Fruit fly (Drosophila melanogaster): Measurements from ENCODE around the gene U2af38.

The U2af38 gene

dm6 chr2L:277122-277671 is 17.3 kb downstream of the U2af38 start, which contains the start of gene smo (continued):
- no peak for TF ChIP-seq tap (tag; optimal IDR thresholded peaks at IDR 0.05)
- TF ChIP-seq pum (GFP tag; optimal IDR thresholded peaks at IDR 0.05): peak; percentile 42
- no peak for TF ChIP-seq crc (GFP tag; optimal IDR thresholded peaks at IDR 0.05)
- TF ChIP-seq CG10321 (GFP tag; IDR thresholded peaks at IDR 0.05): no peak
- TF ChIP-seq Lim3 (GFP tag; IDR thresholded peaks at IDR 0.05): no peak
- peak; percentile 22 for TF ChIP-seq Camta (GFP tag; optimal IDR thresholded peaks at IDR 0.05)
- peak; percentile 42 for TF ChIP-seq repo (GFP tag; optimal IDR thresholded peaks at IDR 0.05)
- TF ChIP-seq CG13424 (tag; optimal IDR thresholded peaks at IDR 0.05): peak; percentile 4
- no peak for TF ChIP-seq CG11093 (GFP tag; IDR thresholded peaks at IDR 0.05)
- TF ChIP-seq CG6272 (GFP tag; IDR thresholded peaks at IDR 0.05): no peak
- TF ChIP-seq bigmax (GFP tag; optimal IDR thresholded peaks at IDR 0.05): no peak
- TF ChIP-seq zen (tag; optimal IDR thresholded peaks at IDR 0.05): peak; percentile 23
- no peak for TF ChIP-seq gce (GFP tag; IDR thresholded peaks at IDR 0.05)
- TF ChIP-seq CG17802 (tag; optimal IDR thresholded peaks at IDR 0.05): no peak
- peak; percentile 75 for TF ChIP-seq CG14860 (GFP tag; IDR thresholded peaks at IDR 0.05; ENCODE audit: partially characterized antibody)
- TF ChIP-seq HLH54F (GFP tag; optimal IDR thresholded peaks at IDR 0.05): peak; percentile 65
- no peak for TF ChIP-seq dimm (GFP tag; IDR thresholded peaks at IDR 0.05)
- TF ChIP-seq HLH3B (GFP tag; IDR thresholded peaks at IDR 0.05): no peak
- TF ChIP-seq org-1 (GFP tag; optimal IDR thresholded peaks at IDR 0.05): no peak
- peak; percentile 9; the same call in 1 of the 4 replicates for TF ChIP-seq Gug (GFP tag; IDR thresholded peaks at IDR 0.05)
- TF ChIP-seq Blimp-1 (GFP tag; optimal IDR thresholded peaks at IDR 0.05): no peak
- no peak; the same call in 1 of the 2 replicates for TF ChIP-seq CG17612 (GFP tag; IDR thresholded peaks at IDR 0.05)
- no peak for TF ChIP-seq CG10462 (GFP tag; optimal IDR thresholded peaks at IDR 0.05)
- TF ChIP-seq Xbp1 (GFP tag; optimal IDR thresholded peaks at IDR 0.05): peak; percentile 56
- TF ChIP-seq Adf1 (GFP tag; IDR thresholded peaks at IDR 0.05): no peak
- TF ChIP-seq CG2678 (tag; optimal IDR thresholded peaks at IDR 0.05): no peak
- TF ChIP-seq pho (GFP tag; optimal IDR thresholded peaks at IDR 0.05): no peak
- TF ChIP-seq CG8359 (GFP tag; optimal IDR thresholded peaks at IDR 0.05; ENCODE audit: borderline replicate concordance): no peak
- TF ChIP-seq pb (GFP tag; optimal IDR thresholded peaks at IDR 0.05): no peak
- peak; percentile 56 for TF ChIP-seq row (GFP tag; IDR thresholded peaks at IDR 0.05)
- no peak for TF ChIP-seq CG4730 (GFP tag; IDR thresholded peaks at IDR 0.05)
- TF ChIP-seq Dll (GFP tag; IDR thresholded peaks at IDR 0.05; ENCODE audit: partially characterized antibody): peak; percentile 86
- no peak for TF ChIP-seq ham (GFP tag; IDR thresholded peaks at IDR 0.05)
- peak; percentile 51 for TF ChIP-seq CG17829 (tag; optimal IDR thresholded peaks at IDR 0.05)
- no peak for TF ChIP-seq CG6683 (GFP tag; optimal IDR thresholded peaks at IDR 0.05)
- peak; percentile 11 for TF ChIP-seq CrebB (tag; optimal IDR thresholded peaks at IDR 0.05)
- no peak for TF ChIP-seq H15 (GFP tag; IDR thresholded peaks at IDR 0.05)
- peak; percentile 29 for TF ChIP-seq Chrac-16 (GFP tag; optimal IDR thresholded peaks at IDR 0.05)
- TF ChIP-seq CG6254 (GFP tag; optimal IDR thresholded peaks at IDR 0.05): no peak
- no peak for TF ChIP-seq mirr (GFP tag; optimal IDR thresholded peaks at IDR 0.05)
- TF ChIP-seq CG10431 (GFP tag; optimal IDR thresholded peaks at IDR 0.05): no peak
- TF ChIP-seq Hr78 (GFP tag; optimal IDR thresholded peaks at IDR 0.05): no peak
- TF ChIP-seq ap (GFP tag; IDR thresholded peaks at IDR 0.05): no peak
- no peak for TF ChIP-seq TFAM (GFP tag; optimal IDR thresholded peaks at IDR 0.05)
- peak; percentile 14 for TF ChIP-seq nerfin-1 (tag; optimal IDR thresholded peaks at IDR 0.05)
- TF ChIP-seq Oaz (GFP tag; IDR thresholded peaks at IDR 0.05): no peak
- TF ChIP-seq MESR4 (GFP tag; optimal IDR thresholded peaks at IDR 0.05): peak; percentile 67
- no peak for TF ChIP-seq Kr (GFP tag; optimal IDR thresholded peaks at IDR 0.05)
- TF ChIP-seq klu (GFP tag; IDR thresholded peaks at IDR 0.05): no peak
- no peak for TF ChIP-seq Hand (GFP tag; optimal IDR thresholded peaks at IDR 0.05)
- peak; percentile 52; the same call in 1 of the 2 replicates for TF ChIP-seq vvl (GFP tag; IDR thresholded peaks at IDR 0.05)
